Fruit fly (Drosophila melanogaster): Measurements from ENCODE around the gene CG32645.

CG32645 gene

dm6 chrX:13135702-13136101, 3.3 kb upstream of the CG32645 start (continued):
- TF ChIP-seq CG8632 (GFP tag; optimal IDR thresholded peaks at IDR 0.05) (peak; percentile 50), CG10631 (GFP tag; optimal IDR thresholded peaks at IDR 0.05) (no peak), fkh (GFP tag; optimal IDR thresholded peaks at IDR 0.05) (no peak), pdm3 (GFP tag; optimal IDR thresholded peaks at IDR 0.05) (peak; percentile 62), Hr39 (GFP tag; optimal IDR thresholded peaks at IDR 0.05) (peak; percentile 59), ss (GFP tag; optimal IDR thresholded peaks at IDR 0.05) (no peak), Hr4 (GFP tag; optimal IDR thresholded peaks at IDR 0.05) (peak; percentile 77), Smox (GFP tag; optimal IDR thresholded peaks at IDR 0.05) (peak; percentile 34), CG11902 (GFP tag; optimal IDR thresholded peaks at IDR 0.05) (no peak), CG6854 (GFP tag; optimal IDR thresholded peaks at IDR 0.05) (no peak), Lpt (GFP tag; optimal IDR thresholded peaks at IDR 0.05) (peak; percentile 27), esn (GFP tag; optimal IDR thresholded peaks at IDR 0.05) (peak; percentile 56), cyc (GFP tag; optimal IDR thresholded peaks at IDR 0.05) (peak; percentile 53), Ets21C (GFP tag; optimal IDR thresholded peaks at IDR 0.05) (peak; percentile 29), topi (GFP tag; optimal IDR thresholded peaks at IDR 0.05) (peak; percentile 60), Gug (GFP tag; IDR thresholded peaks at IDR 0.05) (no peak; the same call in 1 of the 2 replicates), CG3032 (tag; optimal IDR thresholded peaks at IDR 0.05) (no peak), spab (GFP tag; optimal IDR thresholded peaks at IDR 0.05) (no peak), Ets96B (tag; optimal IDR thresholded peaks at IDR 0.05) (no peak), CG34406 (GFP tag; optimal IDR thresholded peaks at IDR 0.05) (peak; percentile 65)

- TF ChIP-seq Blimp-1 (GFP tag; optimal IDR thresholded peaks at IDR 0.05): peak; percentile 94
- TF ChIP-seq CG10631 (GFP tag; optimal IDR thresholded peaks at IDR 0.05): peak; percentile 49
- peak; percentile 52 for TF ChIP-seq CG16779 (tag; optimal IDR thresholded peaks at IDR 0.05)
- TF ChIP-seq Hr4 (GFP tag; optimal IDR thresholded peaks at IDR 0.05): peak; percentile 37
- peak; percentile 51 for TF ChIP-seq net (GFP tag; optimal IDR thresholded peaks at IDR 0.05)
- TF ChIP-seq Ets96B (tag; optimal IDR thresholded peaks at IDR 0.05): peak; percentile 35
- TF ChIP-seq Sox15 (GFP tag; optimal IDR thresholded peaks at IDR 0.05): peak; percentile 33
- TF ChIP-seq Hr39 (GFP tag; optimal IDR thresholded peaks at IDR 0.05): peak; percentile 38
- TF ChIP-seq Ets21C (GFP tag; optimal IDR thresholded peaks at IDR 0.05): peak; percentile 10
- peak; percentile 3 for TF ChIP-seq CG10669 (GFP tag; optimal IDR thresholded peaks at IDR 0.05)
- peak; percentile 67 for TF ChIP-seq CG34406 (GFP tag; optimal IDR thresholded peaks at IDR 0.05)
- peak; percentile 78 to 83 for TF ChIP-seq ss (GFP tag; optimal IDR thresholded peaks at IDR 0.05)
- TF ChIP-seq CG11762 (GFP tag; optimal IDR thresholded peaks at IDR 0.05; ENCODE audit: insufficient read depth): peak; percentile 29
- TF ChIP-seq Smox (GFP tag; optimal IDR thresholded peaks at IDR 0.05): peak; percentile 57
- TF ChIP-seq Met (GFP tag; optimal IDR thresholded peaks at IDR 0.05): peak; percentile 84
- TF ChIP-seq dac (GFP tag; optimal IDR thresholded peaks at IDR 0.05): no peak
- peak; percentile 61 for TF ChIP-seq OdsH (GFP tag; optimal IDR thresholded peaks at IDR 0.05)
- peak; percentile 83 for TF ChIP-seq Eip93F (GFP tag; optimal IDR thresholded peaks at IDR 0.05)
- TF ChIP-seq CG8319 (GFP tag; optimal IDR thresholded peaks at IDR 0.05): peak; percentile 53
- TF ChIP-seq CG1621 (tag; optimal IDR thresholded peaks at IDR 0.05): peak; percentile 26
- TF ChIP-seq Sox14 (GFP tag; optimal IDR thresholded peaks at IDR 0.05): peak; percentile 31
- peak; percentile 45 for TF ChIP-seq dsx (GFP tag; optimal IDR thresholded peaks at IDR 0.05; ENCODE audit: poor library complexity, severe bottlenecking)
- TF ChIP-seq fd59A (GFP tag; optimal IDR thresholded peaks at IDR 0.05): peak; percentile 16
- TF ChIP-seq spab (GFP tag; optimal IDR thresholded peaks at IDR 0.05): peak; percentile 8
- peak; percentile 63 for TF ChIP-seq CG3919 (GFP tag; optimal IDR thresholded peaks at IDR 0.05)
- TF ChIP-seq CG11902 (GFP tag; optimal IDR thresholded peaks at IDR 0.05): peak; percentile 58
- 0 out of 2 replicates have a peak, but pooled peaks have one; percentile 16 for TF ChIP-seq Gug (GFP tag; IDR thresholded peaks at IDR 0.05)
- TF ChIP-seq topi (GFP tag; optimal IDR thresholded peaks at IDR 0.05): peak; percentile 81
- TF ChIP-seq CG6163 (GFP tag; IDR thresholded peaks at IDR 0.05): peak; percentile 86
- TF ChIP-seq CG11294 (GFP tag; IDR thresholded peaks at IDR 0.05): 0 out of 2 replicates have a peak, but pooled peaks have one; percentile 8
- no peak for TF ChIP-seq fkh (GFP tag; optimal IDR thresholded peaks at IDR 0.05)
- peak; percentile 27 for TF ChIP-seq CG3032 (tag; optimal IDR thresholded peaks at IDR 0.05)
- TF ChIP-seq CG6276 (GFP tag; optimal IDR thresholded peaks at IDR 0.05): peak; percentile 24
- TF ChIP-seq Lpt (GFP tag; optimal IDR thresholded peaks at IDR 0.05): no peak
- TF ChIP-seq Eip78C (GFP tag): peak; percentile 95
- TF ChIP-seq fd85E (GFP tag; optimal IDR thresholded peaks at IDR 0.05): no peak
- TF ChIP-seq achi (GFP tag; optimal IDR thresholded peaks at IDR 0.05): peak; percentile 48
- TF ChIP-seq Sox102F (GFP tag; optimal IDR thresholded peaks at IDR 0.05): peak; percentile 56
- peak; percentile 69 for TF ChIP-seq CG15336 (GFP tag; IDR thresholded peaks at IDR 0.05)
- peak; percentile 44 for TF ChIP-seq CG7368 (GFP tag; optimal IDR thresholded peaks at IDR 0.05)
- TF ChIP-seq CG8632 (GFP tag; optimal IDR thresholded peaks at IDR 0.05): peak; percentile 75
Observed at dm6 chrX:13136939-13137697, 1.9 kb upstream of the CG32645 start.

Measured in whole organism, prepupa.